Worm (Caenorhabditis elegans): ENCODE data around the gene Y73B6A.3.

DNA sequence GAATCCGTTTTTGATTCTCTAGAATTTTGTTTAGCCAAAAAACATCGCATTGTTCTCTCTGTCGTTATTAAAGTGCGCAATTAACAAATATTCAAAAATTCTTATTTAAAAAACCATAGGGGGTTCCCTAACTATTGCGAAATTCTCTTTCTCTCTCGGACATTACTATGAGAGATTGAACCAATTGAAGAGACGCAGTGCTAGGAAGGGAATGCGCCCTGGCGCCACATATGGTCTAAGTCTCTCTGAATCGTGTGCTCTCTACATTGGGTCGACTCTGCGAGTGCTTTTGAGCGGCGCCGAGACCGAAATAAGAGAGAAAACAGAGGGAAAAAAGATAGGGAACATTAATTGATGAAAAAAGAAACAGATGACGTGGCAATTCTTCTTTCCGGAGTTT, 45.8 kb upstream of the Y73B6A.3 start:
- peak in 1 of 2 experiments; percentile 76 for TF ChIP-seq lsy-2 (tag; optimal IDR thresholded peaks at IDR 0.05)
- no peak for TF ChIP-seq lin-39 (tag; optimal IDR thresholded peaks at IDR 0.05)
- no peak for TF ChIP-seq ceh-32 (tag; optimal IDR thresholded peaks at IDR 0.05; ENCODE audit: poor library complexity)
- TF ChIP-seq ceh-82 (tag; optimal IDR thresholded peaks at IDR 0.05): no peak
- TF ChIP-seq nhr-42 (GFP tag; IDR thresholded peaks at IDR 0.05): no peak
- no peak for TF ChIP-seq zag-1 (tag; optimal IDR thresholded peaks at IDR 0.05)
- TF ChIP-seq mep-1 (tag; optimal IDR thresholded peaks at IDR 0.05): peak; percentile 85
- TF ChIP-seq F37D6.2 (tag; optimal IDR thresholded peaks at IDR 0.05): peak; percentile 38
- TF ChIP-seq nhr-10 (tag; optimal IDR thresholded peaks at IDR 0.05): no peak
- no peak for TF ChIP-seq mdt-29 (GFP tag; IDR thresholded peaks at IDR 0.05)

Data from whole organism, L4 larva.